Worm (Caenorhabditis elegans): ENCODE results near the gene clec-27.

ce11 chrV:16808168-16808567, 46.3 kb upstream of the clec-27 start:
- no peak for TF ChIP-seq Y48G9A.11 (GFP tag; IDR thresholded peaks at IDR 0.05)
- TF ChIP-seq pha-4 (GFP tag; IDR thresholded peaks at IDR 0.05), result no peak
- TF ChIP-seq pha-4 (tag; optimal IDR thresholded peaks at IDR 0.05), result no peak
- TF ChIP-seq nhr-25 (tag; optimal IDR thresholded peaks at IDR 0.05; ENCODE audit: borderline replicate concordance, insufficient read depth), result no peak
- no peak for TF ChIP-seq F44E2.7 (GFP tag; IDR thresholded peaks at IDR 0.05)
- TF ChIP-seq F49E8.2 (tag; optimal IDR thresholded peaks at IDR 0.05; ENCODE audit: borderline replicate concordance), result no peak
